Worm (Caenorhabditis elegans): ENCODE measurements around the gene K09B11.5.

K09B11.5 gene

ce11 chrIV:13386043-13386442, 47.8 kb downstream of the K09B11.5 start, which contains the start of the genes Y62E10A.20, Y62E10A.23 and mdt-9 (continued):
- no peak for TF ChIP-seq R02D3.7 (tag; optimal IDR thresholded peaks at IDR 0.05)
- TF ChIP-seq egl-27 (tag; optimal IDR thresholded peaks at IDR 0.05): peak; percentile 50
- no peak for TF ChIP-seq zag-1 (tag; optimal IDR thresholded peaks at IDR 0.05)
- peak; percentile 98 for TF ChIP-seq nhr-129 (tag; optimal IDR thresholded peaks at IDR 0.05)
- no peak for TF ChIP-seq lin-39 (tag; optimal IDR thresholded peaks at IDR 0.05)
- peak; percentile 56 for TF ChIP-seq ztf-4 (tag; optimal IDR thresholded peaks at IDR 0.05)
- TF ChIP-seq ztf-11 (tag; optimal IDR thresholded peaks at IDR 0.05): no peak
- no peak for TF ChIP-seq nhr-12 (tag; optimal IDR thresholded peaks at IDR 0.05)
- TF ChIP-seq nhr-6 (tag; optimal IDR thresholded peaks at IDR 0.05): peak; percentile 51

- TF ChIP-seq nhr-10 (tag; optimal IDR thresholded peaks at IDR 0.05): no peak
- TF ChIP-seq nhr-129 (tag; optimal IDR thresholded peaks at IDR 0.05): peak; percentile 87
- no peak for TF ChIP-seq ceh-16 (tag; optimal IDR thresholded peaks at IDR 0.05)
- no peak for TF ChIP-seq nhr-77 (tag; optimal IDR thresholded peaks at IDR 0.05)
- TF ChIP-seq aly-2 (tag; optimal IDR thresholded peaks at IDR 0.05): no peak
- TF ChIP-seq lin-11 (tag; optimal IDR thresholded peaks at IDR 0.05): peak; percentile 37
- peak; percentile 37 for TF ChIP-seq C34F6.9 (tag; optimal IDR thresholded peaks at IDR 0.05)
- no peak for TF ChIP-seq mdl-1 (tag; optimal IDR thresholded peaks at IDR 0.05)
- peak in 1 of 2 experiments; percentile 35 for TF ChIP-seq lsy-2 (tag; optimal IDR thresholded peaks at IDR 0.05)
- no peak for TF ChIP-seq nhr-12 (tag; optimal IDR thresholded peaks at IDR 0.05)
- no peak for TF ChIP-seq peb-1 (tag; optimal IDR thresholded peaks at IDR 0.05)
- TF ChIP-seq zag-1 (tag; optimal IDR thresholded peaks at IDR 0.05): no peak
- TF ChIP-seq nhr-21 (tag; optimal IDR thresholded peaks at IDR 0.05): no peak
Measured at ce11 chrIV:13383763-13384436, 49.9 kb downstream of the K09B11.5 start, which contains the start of gene rab-19. TSS of gene rab-19 (minus strand) at chrIV:13384386.

ce11 chrIV:13381823-13382222, 52.0 kb downstream of the K09B11.5 start, which contains the start of gene emc-3:
TSS of gene emc-3 (minus strand) at chrIV:13381923.
- TF ChIP-seq lin-11 (tag; optimal IDR thresholded peaks at IDR 0.05): no peak
- no peak for TF ChIP-seq elt-3 (tag; optimal IDR thresholded peaks at IDR 0.05)
- no peak for TF ChIP-seq ama-1 (optimal IDR thresholded peaks at IDR 0.05)
- no peak for TF ChIP-seq nhr-11 (tag; optimal IDR thresholded peaks at IDR 0.05)
- TF ChIP-seq nhr-237 (tag; optimal IDR thresholded peaks at IDR 0.05): no peak
- TF ChIP-seq aly-2 (tag; optimal IDR thresholded peaks at IDR 0.05): no peak
- TF ChIP-seq snpc-4 (tag; optimal IDR thresholded peaks at IDR 0.05): no peak
- TF ChIP-seq lsy-2 (tag; optimal IDR thresholded peaks at IDR 0.05): no peak
- no peak for TF ChIP-seq zag-1 (tag; optimal IDR thresholded peaks at IDR 0.05)
- TF ChIP-seq alr-1 (tag; optimal IDR thresholded peaks at IDR 0.05): no peak
- TF ChIP-seq peb-1 (tag; optimal IDR thresholded peaks at IDR 0.05): no peak
- no peak for TF ChIP-seq nhr-129 (tag; optimal IDR thresholded peaks at IDR 0.05)
- no peak for TF ChIP-seq nhr-10 (tag; optimal IDR thresholded peaks at IDR 0.05)
- TF ChIP-seq ceh-82 (tag; optimal IDR thresholded peaks at IDR 0.05): no peak

All from whole organism, L2 larva.